Fruit fly (Drosophila melanogaster) whole organism, pupa: ENCODE measurements around the gene CG15747.

Experiments
- CG13204 ChIP-seq: fragments of 200-800 bp; sonication (Bioruptor generic); optimal IDR thresholded peaks from 2 replicates; lab custom pipeline; 2018; ENCODE audit warnings: missing biosample characterization, mild to moderate bottlenecking, missing genetic modification characterization, moderate library complexity
- CG17806 ChIP-seq: fragments of 200-800 bp; sonication (Bioruptor generic); optimal IDR thresholded peaks from 2 replicates; lab custom pipeline; 2018; ENCODE audit warnings: missing biosample characterization, mild to moderate bottlenecking, missing genetic modification characterization, moderate library complexity
- CG34367 ChIP-seq: fragments of 200-800 bp; sonication (Bioruptor generic); optimal IDR thresholded peaks from 2 replicates; lab custom pipeline; 2018; ENCODE audit warnings: missing biosample characterization, mild to moderate bottlenecking, missing genetic modification characterization
- CG4496 ChIP-seq: fragments of 200-800 bp; sonication (Bioruptor generic); IDR thresholded peaks from 3 replicates; pipeline ENCODE4 v1.3.6; 2022; ENCODE audit warnings: missing biosample characterization, missing genetic modification characterization
- CG8159 ChIP-seq: fragments of 200-800 bp; sonication (Bioruptor generic); optimal IDR thresholded peaks from 3 replicates; lab custom pipeline; 2018; ENCODE audit warnings: missing biosample characterization, mild to moderate bottlenecking, missing genetic modification characterization, moderate library complexity
- EcR ChIP-seq: fragments of 200-800 bp; sonication (Bioruptor generic); optimal IDR thresholded peaks from 3 replicates; lab custom pipeline; 2019; ENCODE audit warnings: missing biosample characterization, missing genetic modification characterization, mild to moderate bottlenecking, moderate library complexity, missing genetic modification reagents
- Ets98B ChIP-seq: fragments of 200-800 bp; sonication (Bioruptor generic); IDR thresholded peaks from 2 replicates; pipeline ENCODE4 v1.3.6; 2022; ENCODE audit warnings: missing biosample characterization, missing genetic modification characterization
- Pif1B ChIP-seq: fragments of 200-800 bp; sonication (Bioruptor generic); optimal IDR thresholded peaks from 3 replicates; lab custom pipeline; 2016; ENCODE audit warnings: missing biosample characterization, missing genetic modification characterization
- Snoo ChIP-seq: fragments of 200-800 bp; sonication (Bioruptor generic); optimal IDR thresholded peaks from 3 replicates; lab custom pipeline; 2017; ENCODE audit warnings: missing biosample characterization, mild to moderate bottlenecking, missing genetic modification characterization, inconsistent platforms
- fd96Ca ChIP-seq: fragments of 200-800 bp; sonication (Bioruptor generic); IDR thresholded peaks from 3 replicates; pipeline ENCODE4 v1.3.6; 2022; ENCODE audit warnings: missing biosample characterization, missing genetic modification characterization
- rn ChIP-seq: fragments of 200-800 bp; sonication (Bioruptor generic); IDR thresholded peaks from 2 replicates; pipeline ENCODE4 v1.3.6; 2022; ENCODE audit warnings: missing biosample characterization, missing genetic modification characterization

- TF ChIP-seq EcR (GFP tag; lab: Kevin White, UChicago) (no peak), CG17806 (tag; lab: Kevin White, UChicago) (no peak), CG8159 (tag; lab: Kevin White, UChicago) (no peak), fd96Ca (GFP tag; lab: Robert Waterston, UW) (no peak), Pif1B (no peak), Snoo (tag; lab: Kevin White, UChicago) (no peak), rn (GFP tag; lab: Robert Waterston, UW) (no peak), CG34367 (tag; lab: Kevin White, UChicago) (no peak), Ets98B (GFP tag; lab: Robert Waterston, UW) (no peak), CG4496 (no peak), CG13204 (GFP tag; lab: Kevin White, UChicago) (no peak)
Measured at dm6 chrX:13302315-13302614, 35.9 kb upstream of the CG15747 start, which contains the start of gene CG1764.
